Worm (Caenorhabditis elegans): ENCODE measurements around the gene B0563.7.

ce11 chrX:9168239-9168638, 14.1 kb upstream of the B0563.7 start, which contains the start of gene B0563.9:
- TF ChIP-seq ces-1 (GFP tag; optimal IDR thresholded peaks at IDR 0.05): no peak
- no peak for TF ChIP-seq snpc-4 (tag; optimal IDR thresholded peaks at IDR 0.05)
- TF ChIP-seq cnd-1 (tag; optimal IDR thresholded peaks at IDR 0.05): no peak
- TF ChIP-seq lin-13 (tag; optimal IDR thresholded peaks at IDR 0.05): no peak
- no peak for TF ChIP-seq zip-8 (tag; optimal IDR thresholded peaks at IDR 0.05)
- no peak for TF ChIP-seq unc-39 (tag; optimal IDR thresholded peaks at IDR 0.05)
